Worm (Caenorhabditis elegans) whole organism, L4/young adult: ENCODE results near the gene F08B12.11.
A peak's percentile ranks its signal among the peaks of the same experiment; 100 is the strongest.

ENCODE experiments used
- W03F9.2 ChIP-seq: fragments of 150-350 bp; optimal IDR thresholded peaks from 2 replicates; lab custom pipeline; 2014; ENCODE audit warnings: missing biosample characterization, missing genetic modification characterization
- dao-5 ChIP-seq: sonication (generic microtip); optimal IDR thresholded peaks from 2 replicates; lab custom pipeline; 2016; ENCODE audit warnings: missing genotype, missing genetic modification characterization, moderate library complexity, missing compliant biosample characterization
- him-1 ChIP-seq: sonication (generic microtip); optimal IDR thresholded peaks from 2 replicates; lab custom pipeline; 2016; ENCODE audit warnings: missing genotype, missing genetic modification reagents, missing genetic modification characterization, missing compliant biosample characterization

The F08B12.11 gene

DNA sequence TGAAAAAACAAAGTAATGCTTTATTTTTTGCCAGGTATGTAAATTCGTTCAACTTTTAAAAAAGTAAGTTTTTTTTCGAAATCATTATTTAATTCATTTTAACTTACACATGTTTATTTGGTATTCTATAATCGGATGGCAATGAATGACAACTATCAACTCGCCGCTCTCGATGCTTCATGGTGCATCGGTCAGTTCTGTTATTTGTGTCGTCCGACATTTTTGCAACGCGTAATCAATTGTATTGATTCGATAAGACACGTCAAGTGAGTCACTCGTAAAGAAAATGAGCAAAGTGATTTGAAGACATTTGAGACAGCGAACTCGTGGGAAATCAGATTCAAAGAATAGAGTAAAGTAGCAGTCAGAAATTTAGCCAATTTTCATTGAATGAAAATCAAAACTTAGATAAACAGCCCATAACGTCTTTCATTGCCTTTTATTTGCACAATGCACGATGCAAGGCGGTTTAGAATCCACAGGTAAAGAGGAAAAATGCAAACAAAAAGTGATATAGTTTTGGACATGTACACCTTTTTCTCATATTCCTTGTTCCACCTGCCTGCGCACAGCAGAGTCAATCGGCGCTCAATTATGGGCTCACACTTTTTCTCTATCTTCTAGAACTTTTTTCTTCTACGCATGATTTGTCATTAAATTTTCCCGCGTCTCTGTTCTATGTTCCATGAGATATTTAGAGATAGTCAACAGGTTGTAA lies 15.8 kb downstream of the F08B12.11 start:
- TF ChIP-seq W03F9.2 (tag; lab: Kevin White, UChicago) (no peak), him-1 (tag; lab: Kevin White, UChicago) (no peak)

DNA sequence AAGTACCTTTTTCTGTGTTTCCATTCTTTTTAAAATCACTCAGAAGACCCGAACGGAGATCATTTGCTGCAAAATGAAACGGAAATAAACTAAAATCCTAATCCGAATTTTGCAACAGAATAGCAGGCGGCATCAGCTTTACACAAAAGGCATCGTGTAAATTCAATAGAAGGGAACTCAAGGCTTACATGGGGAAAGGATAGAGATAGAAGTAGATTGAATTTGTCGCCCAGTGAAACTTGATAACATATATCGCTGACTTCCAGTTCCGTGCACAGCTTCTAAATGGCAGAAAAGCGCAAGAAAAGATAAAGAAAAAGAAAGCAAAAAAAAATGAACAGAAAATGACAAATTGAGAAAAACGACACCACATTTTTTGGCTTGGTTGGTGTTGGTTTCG lies 21.1 kb downstream of the F08B12.11 start, which contains the start of gene slo-2:
slo-2 (minus strand) TSS at position 24 of the 400 bp plus-strand sequence.
- TF ChIP-seq dao-5 (tag; lab: Kevin White, UChicago) = no peak
- TF ChIP-seq him-1 (tag; lab: Kevin White, UChicago) = no peak
- no peak for TF ChIP-seq W03F9.2 (tag; lab: Kevin White, UChicago)

DNA sequence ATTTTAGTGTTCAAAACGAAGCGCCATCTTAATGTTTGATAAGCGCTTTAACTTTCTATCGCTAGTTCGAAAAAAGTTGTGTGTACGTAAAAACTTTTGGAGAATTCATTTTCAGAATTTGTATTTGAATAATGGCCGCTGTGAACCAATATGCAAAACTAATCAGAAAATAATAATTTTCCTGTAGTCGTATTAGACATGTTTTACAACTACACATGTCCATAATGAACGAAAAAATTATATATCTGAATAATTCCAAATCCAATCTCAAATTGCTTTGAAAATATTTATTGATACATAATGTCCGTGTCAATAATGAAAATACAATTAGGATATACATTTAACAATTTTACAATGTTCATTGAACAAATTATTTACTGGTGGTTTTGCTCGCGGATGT lies 21.9 kb downstream of the F08B12.11 start:
- TF ChIP-seq dao-5 (tag; lab: Kevin White, UChicago) = no peak

DNA sequence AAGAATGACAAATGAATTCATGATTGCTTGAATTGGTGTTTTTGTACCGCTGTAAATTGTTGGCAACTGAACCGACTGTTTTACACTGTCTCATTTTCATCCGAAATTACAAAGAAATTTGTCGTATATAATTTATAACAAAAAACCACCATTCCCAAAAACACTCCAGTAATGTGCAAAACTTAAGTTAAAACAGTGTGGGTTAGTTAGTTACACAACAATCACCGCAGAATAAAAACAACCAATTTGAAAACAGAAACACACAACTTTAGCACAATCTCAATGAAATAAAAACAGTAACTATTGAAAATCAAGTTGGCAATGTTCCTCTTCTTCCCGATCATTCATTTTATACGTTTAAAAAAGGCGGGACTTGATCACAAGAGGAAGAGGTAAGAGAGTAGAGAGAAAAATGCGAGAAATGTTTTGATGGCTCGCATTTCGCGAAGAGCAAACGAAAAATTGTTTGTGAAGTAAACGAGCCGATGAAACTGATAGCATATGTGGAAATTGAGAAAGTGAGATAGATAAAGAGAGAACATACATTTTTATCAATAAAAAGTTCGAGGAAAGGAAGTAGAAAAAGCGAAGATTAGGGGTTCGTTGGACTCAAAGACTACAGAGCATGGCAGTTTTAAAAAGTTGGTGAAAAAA lies 23.0 kb downstream of the F08B12.11 start, which contains the start of gene F08B12.4:
F08B12.4 (minus strand) TSS at position 51 of the 654 bp plus-strand sequence.
- TF ChIP-seq W03F9.2 (tag; lab: Kevin White, UChicago) (no peak), him-1 (tag; lab: Kevin White, UChicago) (no peak), dao-5 (tag; lab: Kevin White, UChicago) (no peak)

DNA sequence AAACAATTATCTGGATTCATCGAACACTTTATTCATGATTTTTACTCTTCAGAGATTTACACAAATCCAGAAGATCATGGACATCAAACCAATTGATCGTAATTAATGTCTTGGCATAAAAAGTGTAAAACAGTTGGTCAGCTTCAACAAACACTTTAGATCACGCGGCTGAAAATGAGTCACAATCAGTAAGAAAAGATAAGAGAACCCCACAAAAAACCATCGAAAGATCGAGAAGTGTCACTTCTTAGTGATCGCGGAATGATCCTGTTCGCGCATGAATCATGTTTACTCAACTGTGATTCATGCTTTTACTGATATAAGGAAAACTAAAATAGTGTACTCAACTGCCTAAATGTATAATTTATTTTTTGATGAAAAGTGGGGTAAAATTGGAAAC lies 24.6 kb downstream of the F08B12.11 start:
- TF ChIP-seq W03F9.2 (tag; lab: Kevin White, UChicago) = peak; percentile 36
- TF ChIP-seq dao-5 (tag; lab: Kevin White, UChicago) = no peak
- no peak for TF ChIP-seq him-1 (tag; lab: Kevin White, UChicago)

DNA sequence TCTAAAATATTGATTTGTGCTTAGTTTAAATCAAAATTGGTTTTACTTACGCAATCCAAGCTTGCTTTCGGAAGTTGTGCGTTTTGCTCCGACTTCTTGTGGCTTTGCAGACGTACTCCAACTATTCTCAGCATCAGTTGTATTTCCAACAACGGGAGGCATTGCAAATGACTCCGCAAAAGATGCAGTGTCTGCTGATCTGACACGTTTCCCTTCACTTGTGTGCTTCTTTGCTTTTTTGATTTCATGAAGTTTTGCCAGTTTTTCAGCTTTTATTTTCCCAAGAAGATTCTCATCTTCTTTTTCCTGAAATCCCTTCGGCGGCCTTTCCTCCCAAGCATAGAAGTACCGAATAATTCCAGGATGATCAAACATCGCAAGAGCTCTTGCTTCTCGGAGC lies 26.8 kb downstream of the F08B12.11 start:
- TF ChIP-seq him-1 (tag; lab: Kevin White, UChicago) (no peak), dao-5 (tag; lab: Kevin White, UChicago) (no peak), W03F9.2 (tag; lab: Kevin White, UChicago) (no peak)

DNA sequence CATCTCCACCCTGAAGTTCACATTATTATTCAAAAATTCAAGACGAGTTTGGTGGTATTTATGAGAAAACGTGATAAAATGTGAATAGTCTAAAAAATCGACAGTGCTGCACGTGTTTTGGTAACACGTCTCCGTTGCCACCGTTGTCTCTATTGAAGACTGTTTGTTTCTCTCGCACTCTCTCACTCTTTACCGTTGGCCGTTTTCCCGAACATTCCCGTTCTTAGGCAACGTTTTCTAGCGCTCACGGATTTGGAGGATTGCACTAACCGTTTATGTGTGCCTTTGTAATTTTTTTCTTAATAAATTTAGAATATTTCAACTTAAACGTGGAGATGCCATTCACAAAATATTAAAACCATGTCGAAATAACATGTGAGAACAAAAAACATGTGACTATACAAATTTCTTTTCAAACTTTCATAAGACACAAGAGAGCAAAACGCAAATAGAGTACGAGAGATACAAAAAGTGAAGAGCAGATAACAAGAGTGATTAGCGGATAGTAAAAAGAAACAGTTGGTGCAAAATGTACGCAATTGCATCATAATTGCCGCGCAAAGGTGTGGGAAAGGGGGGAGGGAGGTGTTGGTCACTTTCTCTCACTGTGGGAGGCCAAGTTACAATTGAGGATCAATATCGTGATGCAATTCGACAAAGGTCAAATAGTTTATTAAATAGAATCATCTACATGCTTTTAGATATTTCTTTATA lies 30.1 kb downstream of the F08B12.11 start, which contains the start of gene pek-1:
pek-1 (minus strand) TSS at position 51 of the 714 bp plus-strand sequence.
- TF ChIP-seq him-1 (tag; lab: Kevin White, UChicago) = no peak

DNA sequence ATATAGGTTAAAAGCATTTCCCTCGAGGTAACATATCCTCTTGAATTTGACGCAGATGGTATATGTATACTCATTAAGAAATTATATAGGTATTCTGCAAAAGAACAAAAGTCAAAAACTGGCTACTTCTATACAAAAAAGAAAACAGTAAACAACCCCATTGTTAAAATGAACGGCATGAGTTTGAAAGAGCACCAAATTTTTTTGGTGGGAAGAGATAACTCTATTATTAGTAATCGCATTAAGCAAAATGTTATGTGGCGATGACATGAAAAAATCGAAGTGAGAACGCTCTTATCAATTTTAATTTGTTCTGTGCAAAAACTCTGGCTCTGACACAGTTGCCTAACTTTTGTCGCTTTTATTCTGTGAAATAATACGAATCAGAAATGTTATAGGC lies 33.8 kb downstream of the F08B12.11 start, which contains the start of gene F46C3.2:
F46C3.2 (minus strand) TSS at position 101 of the 400 bp plus-strand sequence.
- no peak for TF ChIP-seq W03F9.2 (tag; lab: Kevin White, UChicago)
- TF ChIP-seq dao-5 (tag; lab: Kevin White, UChicago) = no peak
- no peak for TF ChIP-seq him-1 (tag; lab: Kevin White, UChicago)

DNA sequence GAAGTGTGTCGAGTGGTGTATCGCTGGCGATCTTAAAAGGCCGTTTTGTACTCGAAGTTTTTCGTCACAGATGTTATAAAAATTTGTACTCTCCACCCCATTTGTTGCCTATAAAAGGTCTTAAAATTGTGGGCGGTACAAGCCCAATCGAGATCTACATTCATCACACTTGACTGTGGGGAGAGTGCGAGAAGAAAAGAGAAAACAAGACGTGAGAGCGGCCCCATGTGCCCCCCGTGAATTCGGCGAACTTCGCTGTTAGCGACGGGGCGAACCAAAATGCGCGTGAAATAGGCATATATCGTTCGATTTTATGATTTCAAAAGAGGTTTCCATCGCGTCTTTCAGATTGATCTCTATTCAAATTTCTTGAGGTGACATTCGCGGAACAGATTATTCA lies 35.1 kb downstream of the F08B12.11 start, which contains the start of gene F46C3.6:
F46C3.6 (minus strand) TSS at position 87 of the 400 bp plus-strand sequence.
- TF ChIP-seq dao-5 (tag; lab: Kevin White, UChicago) (no peak), W03F9.2 (tag; lab: Kevin White, UChicago) (no peak), him-1 (tag; lab: Kevin White, UChicago) (no peak)

DNA sequence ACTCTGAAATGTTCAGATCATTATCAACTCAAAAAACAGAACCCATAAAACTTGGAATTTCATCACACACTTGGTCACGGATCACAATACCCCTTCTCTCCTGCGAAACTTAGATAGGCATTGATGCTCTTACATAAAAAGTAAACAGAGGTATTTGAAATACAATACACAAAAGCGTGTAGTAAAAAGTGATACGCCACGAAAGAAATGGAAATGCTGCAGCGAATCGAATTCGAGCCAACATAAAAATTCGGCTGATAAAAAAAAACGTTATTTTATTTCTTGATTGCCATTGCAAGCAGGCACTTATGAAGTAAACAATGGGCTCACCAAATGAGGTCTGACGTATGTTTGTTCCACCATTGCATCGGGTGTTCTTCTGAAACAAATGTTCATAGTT lies 41.8 kb downstream of the F08B12.11 start:
- TF ChIP-seq dao-5 (tag; lab: Kevin White, UChicago) = no peak
- no peak for TF ChIP-seq W03F9.2 (tag; lab: Kevin White, UChicago)
- TF ChIP-seq him-1 (tag; lab: Kevin White, UChicago) = no peak

DNA sequence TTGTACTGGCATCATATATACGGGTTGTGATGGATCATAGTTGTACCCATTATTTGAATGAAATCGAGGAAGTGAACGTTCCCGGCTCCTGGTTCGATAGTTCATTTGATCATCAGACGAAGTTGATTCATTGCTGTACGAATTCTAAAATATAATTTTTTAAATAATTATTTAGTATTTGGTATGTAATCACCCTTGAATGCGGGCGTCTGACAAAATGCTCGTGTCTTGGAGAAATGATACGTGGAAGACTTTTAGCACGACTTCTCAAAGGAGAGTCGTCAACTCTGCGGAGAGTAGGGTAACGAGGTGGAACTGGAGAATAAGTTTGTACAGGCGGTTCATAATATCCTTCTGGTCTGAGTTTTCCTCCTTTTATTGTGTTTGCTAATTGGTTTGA lies 42.7 kb downstream of the F08B12.11 start:
- no peak for TF ChIP-seq him-1 (tag; lab: Kevin White, UChicago)
- TF ChIP-seq W03F9.2 (tag; lab: Kevin White, UChicago) = no peak
- TF ChIP-seq dao-5 (tag; lab: Kevin White, UChicago) = no peak

DNA sequence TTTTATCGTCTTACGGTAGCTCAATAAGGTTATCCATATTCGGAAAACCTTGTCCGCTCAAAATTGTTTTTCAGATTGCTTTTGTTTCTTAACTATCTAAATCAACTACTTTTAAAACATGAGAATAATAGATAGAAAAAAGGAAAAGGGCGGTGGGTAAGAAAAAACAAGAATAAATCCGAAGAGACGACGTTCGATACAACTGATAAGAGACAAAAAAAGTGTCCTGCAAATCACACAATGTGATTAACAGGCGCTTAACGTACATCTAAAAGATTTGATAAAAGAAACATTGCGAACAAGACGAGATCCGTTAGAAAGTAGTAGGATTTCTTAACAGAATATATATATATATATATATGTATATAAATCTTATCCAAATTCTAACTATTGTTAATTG lies 48.6 kb downstream of the F08B12.11 start, which contains the start of gene hum-4:
hum-4 (minus strand) TSS at position 101 of the 400 bp plus-strand sequence.
- TF ChIP-seq W03F9.2 (tag; lab: Kevin White, UChicago) (no peak), dao-5 (tag; lab: Kevin White, UChicago) (no peak), him-1 (tag; lab: Kevin White, UChicago) (no peak)
